Fruit fly (Drosophila melanogaster): ENCODE results near the gene Nbr.

Nbr gene

DNA sequence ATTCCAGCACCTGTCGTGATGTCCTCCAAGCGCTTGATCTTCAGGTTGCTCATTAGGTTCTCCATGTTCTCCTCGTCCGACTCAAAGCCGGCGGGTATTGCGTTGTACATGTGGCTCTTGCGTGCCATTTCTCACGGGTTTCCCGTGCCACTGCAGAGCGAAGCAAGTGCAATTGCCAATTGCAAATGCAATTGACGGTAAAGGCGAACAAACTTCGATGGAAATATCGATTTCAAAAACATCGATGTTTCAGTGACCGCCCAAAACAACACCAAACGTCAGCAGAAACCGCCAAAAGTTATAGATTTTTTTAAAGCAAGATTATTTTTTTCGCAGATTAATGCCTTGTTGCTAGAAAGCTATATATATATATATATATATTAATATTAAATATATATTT lies at the start of gene Nbr (continued):
- peak; percentile 72 for TF ChIP-seq Dref (GFP tag; IDR thresholded peaks at IDR 0.05)
- no peak for TF ChIP-seq Optix (GFP tag; IDR thresholded peaks at IDR 0.05)
- TF ChIP-seq Ets65A (GFP tag): peak; percentile 71
- TF ChIP-seq ara (GFP tag; IDR thresholded peaks at IDR 0.05): no peak
- TF ChIP-seq HLH3B (GFP tag; IDR thresholded peaks at IDR 0.05): 0 out of 2 replicates have a peak, but pooled peaks have one; percentile 4
- TF ChIP-seq CG30403 (GFP tag; optimal IDR thresholded peaks at IDR 0.05): no peak
- 0 out of 3 replicates have a peak, but pooled peaks have one; percentile 35 for TF ChIP-seq CG6791 (GFP tag; IDR thresholded peaks at IDR 0.05; ENCODE audit: partially characterized antibody)
- no peak for TF ChIP-seq Sry-β (GFP tag; optimal IDR thresholded peaks at IDR 0.05)
- TF ChIP-seq vfl (GFP tag; optimal IDR thresholded peaks at IDR 0.05): no peak
- TF ChIP-seq cwo (GFP tag; optimal IDR thresholded peaks at IDR 0.05): no peak
- no peak for TF ChIP-seq sug (tag; optimal IDR thresholded peaks at IDR 0.05)
- TF ChIP-seq CG14441 (GFP tag; IDR thresholded peaks at IDR 0.05): no peak
- TF ChIP-seq Vsx1 (GFP tag; optimal IDR thresholded peaks at IDR 0.05): no peak
- TF ChIP-seq dpn (GFP tag; optimal IDR thresholded peaks at IDR 0.05): no peak
- no peak for TF ChIP-seq chif (GFP tag; optimal IDR thresholded peaks at IDR 0.05)
- no peak for TF ChIP-seq sc (optimal IDR thresholded peaks at IDR 0.05)
- TF ChIP-seq sc (GFP tag; optimal IDR thresholded peaks at IDR 0.05): no peak
- peak; percentile 33; the same call in 2 of the 3 replicates for TF ChIP-seq knrl (GFP tag; IDR thresholded peaks at IDR 0.05; ENCODE audit: partially characterized antibody)
- no peak for TF ChIP-seq nmo (GFP tag; optimal IDR thresholded peaks at IDR 0.05)
- TF ChIP-seq Dp (GFP tag; optimal IDR thresholded peaks at IDR 0.05): no peak
- no peak for TF ChIP-seq CG18476 (GFP tag; optimal IDR thresholded peaks at IDR 0.05)
- no peak for TF ChIP-seq CG11398 (GFP tag; optimal IDR thresholded peaks at IDR 0.05)
- no peak for TF ChIP-seq Usf (GFP tag; optimal IDR thresholded peaks at IDR 0.05)
- TF ChIP-seq CG16779 (GFP tag; IDR thresholded peaks at IDR 0.05): no peak
- TF ChIP-seq oc (tag; optimal IDR thresholded peaks at IDR 0.05): no peak
- TF ChIP-seq hbn (GFP tag; IDR thresholded peaks at IDR 0.05; ENCODE audit: partially characterized antibody): peak; percentile 57
- no peak for TF ChIP-seq E2f1 (GFP tag; IDR thresholded peaks at IDR 0.05)
- no peak for TF ChIP-seq CG12391 (tag; optimal IDR thresholded peaks at IDR 0.05)
- TF ChIP-seq CG16863 (GFP tag; optimal IDR thresholded peaks at IDR 0.05): no peak
- no peak for TF ChIP-seq fru (optimal IDR thresholded peaks at IDR 0.05)
- TF ChIP-seq CG2120 (GFP tag; optimal IDR thresholded peaks at IDR 0.05): no peak
- TF ChIP-seq dmrt11E (tag; optimal IDR thresholded peaks at IDR 0.05): no peak
- TF ChIP-seq nau (GFP tag; optimal IDR thresholded peaks at IDR 0.05): no peak
- no peak for TF ChIP-seq wdn (GFP tag; IDR thresholded peaks at IDR 0.05)
- TF ChIP-seq CG4404 (GFP tag; IDR thresholded peaks at IDR 0.05): no peak
- no peak for TF ChIP-seq Dad (GFP tag; optimal IDR thresholded peaks at IDR 0.05)
- no peak for TF ChIP-seq CG6654 (GFP tag; optimal IDR thresholded peaks at IDR 0.05)
- no peak for TF ChIP-seq HLHmδ (GFP tag; optimal IDR thresholded peaks at IDR 0.05)
- no peak for TF ChIP-seq CG14667 (GFP tag; IDR thresholded peaks at IDR 0.05)
- no peak for TF ChIP-seq CG8944 (GFP tag; optimal IDR thresholded peaks at IDR 0.05)
- TF ChIP-seq zfh1 (GFP tag; IDR thresholded peaks at IDR 0.05): no peak
- no peak for TF ChIP-seq gro (GFP tag; optimal IDR thresholded peaks at IDR 0.05)
- TF ChIP-seq CG11456 (GFP tag; IDR thresholded peaks at IDR 0.05): peak; percentile 16; the same call in 1 of the 3 replicates
- TF ChIP-seq mld (GFP tag; IDR thresholded peaks at IDR 0.05; ENCODE audit: partially characterized antibody): no peak
- TF ChIP-seq hth (optimal IDR thresholded peaks at IDR 0.05): no peak
- no peak for TF ChIP-seq CG17359 (tag; optimal IDR thresholded peaks at IDR 0.05)
- no peak for TF ChIP-seq pho (GFP tag; optimal IDR thresholded peaks at IDR 0.05)
- no peak for TF ChIP-seq CG13624 (GFP tag; optimal IDR thresholded peaks at IDR 0.05)
- peak; percentile 87 for TF ChIP-seq MESR4 (GFP tag; optimal IDR thresholded peaks at IDR 0.05)
- TF ChIP-seq grn (GFP tag; optimal IDR thresholded peaks at IDR 0.05): no peak
- no peak for TF ChIP-seq croc (GFP tag; conservative IDR thresholded peaks at IDR 0.05)
- TF ChIP-seq Lim3 (GFP tag; IDR thresholded peaks at IDR 0.05): no peak
- no peak for TF ChIP-seq Oaz (GFP tag; IDR thresholded peaks at IDR 0.05)
